Fruit fly (Drosophila melanogaster): ENCODE results near the gene CG42821.

The CG42821 gene

dm6 chr3R:17422102-17422501 lies 9.2 kb downstream of the CG42821 start, which contains the start of gene CG14332:
CG14332 (minus strand) TSS chr3R:17422202.
- no peak for TF ChIP-seq knrl (GFP tag; IDR thresholded peaks at IDR 0.05; ENCODE audit: partially characterized antibody)
- no peak for TF ChIP-seq Hmx (GFP tag; optimal IDR thresholded peaks at IDR 0.05)
- TF ChIP-seq corto (GFP tag; optimal IDR thresholded peaks at IDR 0.05) = no peak
- TF ChIP-seq ase (GFP tag; IDR thresholded peaks at IDR 0.05) = no peak
- TF ChIP-seq cwo (GFP tag; optimal IDR thresholded peaks at IDR 0.05) = no peak
- TF ChIP-seq Doc3 (GFP tag; IDR thresholded peaks at IDR 0.05; ENCODE audit: partially characterized antibody) = no peak
- TF ChIP-seq CG6683 (GFP tag; optimal IDR thresholded peaks at IDR 0.05) = no peak
- TF ChIP-seq Gsc (GFP tag; IDR thresholded peaks at IDR 0.05) = no peak
- TF ChIP-seq CG13296 (GFP tag; optimal IDR thresholded peaks at IDR 0.05) = no peak

dm6 chr3R:17425417-17425915 lies 12.6 kb downstream of the CG42821 start, which contains the start of gene cysu:
cysu (plus strand) TSS chr3R:17425768.
- TF ChIP-seq CG34422 (GFP tag; IDR thresholded peaks at IDR 0.05) (no peak; the same call in 2 of the 3 replicates), Trl (optimal IDR thresholded peaks at IDR 0.05) (no peak), Trl (GFP tag; optimal IDR thresholded peaks at IDR 0.05) (no peak), MESR4 (GFP tag; optimal IDR thresholded peaks at IDR 0.05) (no peak), tin (GFP tag; optimal IDR thresholded peaks at IDR 0.05) (no peak), CG17359 (tag; optimal IDR thresholded peaks at IDR 0.05) (no peak), CG6254 (GFP tag; optimal IDR thresholded peaks at IDR 0.05) (no peak), Adf1 (GFP tag; IDR thresholded peaks at IDR 0.05) (peak; percentile 87), yki (optimal IDR thresholded peaks at IDR 0.05) (no peak), CG13624 (GFP tag; optimal IDR thresholded peaks at IDR 0.05) (no peak), CG6175 (GFP tag; IDR thresholded peaks at IDR 0.05) (peak; percentile 63; the same call in 2 of the 3 replicates), Mad (GFP tag; optimal IDR thresholded peaks at IDR 0.05) (no peak), CG14441 (GFP tag; IDR thresholded peaks at IDR 0.05) (no peak), CG16779 (GFP tag; IDR thresholded peaks at IDR 0.05) (no peak), abd-A (tag; optimal IDR thresholded peaks at IDR 0.05) (no peak), z (GFP tag; IDR thresholded peaks at IDR 0.05) (peak; percentile 95), Jarid2 (GFP tag; optimal IDR thresholded peaks at IDR 0.05) (peak; percentile 58), Bdp1 (GFP tag; optimal IDR thresholded peaks at IDR 0.05) (no peak), zen2 (GFP tag; IDR thresholded peaks at IDR 0.05; ENCODE audit: partially characterized antibody) (peak; percentile 44; the same call in 1 of the 3 replicates), chinmo (GFP tag; IDR thresholded peaks at IDR 0.05; ENCODE audit: partially characterized antibody) (peak; percentile 82; the same call in 1 of the 4 replicates)

- TF ChIP-seq CG34376 (GFP tag; optimal IDR thresholded peaks at IDR 0.05) = no peak
- TF ChIP-seq sens (GFP tag) = no peak
- TF ChIP-seq bigmax (GFP tag; optimal IDR thresholded peaks at IDR 0.05) = no peak
- TF ChIP-seq CG10431 (GFP tag; optimal IDR thresholded peaks at IDR 0.05) = peak; percentile 93
- no peak for TF ChIP-seq BEAF-32 (GFP tag; optimal IDR thresholded peaks at IDR 0.05)
Observed at dm6 chr3R:17426265-17426664, 13.4 kb downstream of the CG42821 start.

- TF ChIP-seq Drgx (GFP tag; IDR thresholded peaks at IDR 0.05) (peak; percentile 68), so (GFP tag; IDR thresholded peaks at IDR 0.05) (no peak), CG17361 (GFP tag; IDR thresholded peaks at IDR 0.05) (no peak)
Observed at dm6 chr3R:17430481-17430880, 17.6 kb downstream of the CG42821 start.

Measured in whole organism, embryonic.